Fruit fly (Drosophila melanogaster): ENCODE results near the gene hng2.

hng2 gene

DNA sequence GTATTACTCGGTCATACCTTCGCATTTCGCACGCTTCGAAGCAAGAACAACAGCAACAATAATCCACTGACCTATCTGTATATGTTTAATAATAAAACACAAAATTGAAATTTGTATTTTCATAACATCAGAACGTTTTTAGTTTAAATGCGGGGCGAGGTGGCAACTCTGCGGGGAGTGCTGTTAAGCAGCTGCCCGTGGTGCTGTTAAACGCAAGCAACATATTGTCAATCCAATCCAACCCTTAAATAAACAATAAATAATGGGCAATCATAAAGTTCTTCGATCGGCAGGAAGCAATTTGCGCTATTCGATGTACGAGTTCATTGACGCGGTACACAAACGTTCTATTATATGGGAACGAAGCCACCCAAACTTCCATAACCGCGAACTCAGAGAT, at the start of gene hng2:
hng2 (plus strand) TSS at position 219 of the 400 bp plus-strand sequence.
- TF ChIP-seq h (optimal IDR thresholded peaks at IDR 0.05): no peak
- no peak for TF ChIP-seq Myc (optimal IDR thresholded peaks at IDR 0.05)
- no peak for TF ChIP-seq insv (optimal IDR thresholded peaks at IDR 0.05)
- TF ChIP-seq Sin3A (optimal IDR thresholded peaks at IDR 0.05): no peak
- no peak for TF ChIP-seq psq (optimal IDR thresholded peaks at IDR 0.05)
- TF ChIP-seq ttk (optimal IDR thresholded peaks at IDR 0.05): no peak

DNA sequence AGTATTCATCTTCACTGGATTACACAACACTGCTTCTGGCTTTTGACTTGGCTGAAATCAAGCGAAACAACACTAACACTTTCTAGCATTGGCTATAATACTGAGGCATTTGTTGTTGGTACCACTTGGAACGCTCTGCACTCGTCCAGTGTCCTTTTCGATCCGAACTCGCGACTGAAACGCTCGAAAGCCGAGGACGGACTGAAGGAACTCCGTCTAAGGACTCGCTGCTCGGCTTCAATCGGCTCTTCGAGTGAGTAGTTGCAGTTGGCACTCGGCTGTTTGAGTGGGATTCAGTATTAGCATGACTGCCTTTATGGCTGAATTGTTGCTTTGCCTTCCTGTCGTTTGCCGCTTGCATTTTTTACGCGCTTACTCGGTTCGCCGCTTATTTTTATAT, 38.1 kb upstream of the hng2 start, which contains the start of the genes CG34135 and CG11768:
CG34135 (minus strand) TSS at position 194 of the 400 bp plus-strand sequence.
CG11768 (minus strand) TSS at position 203 of the 400 bp plus-strand sequence.
- TF ChIP-seq insv (optimal IDR thresholded peaks at IDR 0.05): no peak
- TF ChIP-seq Myc (optimal IDR thresholded peaks at IDR 0.05): no peak
- no peak for TF ChIP-seq Sin3A (optimal IDR thresholded peaks at IDR 0.05)
- TF ChIP-seq psq (optimal IDR thresholded peaks at IDR 0.05): no peak
- TF ChIP-seq h (optimal IDR thresholded peaks at IDR 0.05): no peak
- no peak for TF ChIP-seq ttk (optimal IDR thresholded peaks at IDR 0.05)

DNA sequence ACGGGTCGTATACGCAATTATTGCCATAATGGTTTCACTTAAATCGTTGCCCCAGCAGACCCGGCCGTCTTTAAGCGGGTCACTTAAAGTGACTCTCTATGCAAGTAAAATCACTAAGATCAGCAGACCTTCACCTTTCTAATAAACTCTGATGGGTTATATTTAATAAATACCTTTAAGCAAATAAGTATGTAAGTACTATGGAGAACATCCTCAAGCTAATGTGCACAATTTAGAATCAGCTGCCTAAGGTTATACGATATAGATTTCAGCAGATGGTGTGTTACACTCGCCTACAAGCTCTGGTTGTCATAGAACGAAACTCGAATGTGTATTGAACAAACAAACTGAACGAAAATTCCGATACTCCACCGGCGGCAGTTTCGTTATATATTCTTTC, 37.0 kb upstream of the hng2 start, which contains the start of gene CG8236:
CG8236 (plus strand) TSS at position 301 of the 400 bp plus-strand sequence.
- TF ChIP-seq Myc (optimal IDR thresholded peaks at IDR 0.05): no peak

DNA sequence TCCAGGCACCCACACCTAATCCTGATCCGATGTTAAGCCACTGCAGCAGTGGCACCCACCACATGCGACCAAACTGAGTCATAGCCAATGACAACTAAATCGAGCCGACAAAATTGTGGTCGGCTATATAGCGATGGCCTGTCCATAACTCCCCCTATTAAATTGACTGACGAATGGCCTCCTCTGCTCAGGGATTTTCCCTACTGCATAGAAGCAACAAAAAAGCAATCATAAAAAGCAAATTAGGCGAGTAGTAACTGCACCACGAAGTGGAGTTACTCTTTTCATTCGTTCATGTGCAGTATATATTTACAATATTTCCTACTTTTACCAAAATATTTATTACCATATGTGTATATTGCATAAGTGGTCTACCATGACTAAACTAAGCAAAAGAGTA, 33.5 kb upstream of the hng2 start, which contains the start of gene CG13318:
CG13318 (minus strand) TSS at position 101 of the 400 bp plus-strand sequence.
- no peak for TF ChIP-seq psq (optimal IDR thresholded peaks at IDR 0.05)
- TF ChIP-seq insv (optimal IDR thresholded peaks at IDR 0.05): no peak
- TF ChIP-seq ttk (optimal IDR thresholded peaks at IDR 0.05): no peak
- TF ChIP-seq Sin3A (optimal IDR thresholded peaks at IDR 0.05): no peak
- TF ChIP-seq h (optimal IDR thresholded peaks at IDR 0.05): no peak
- TF ChIP-seq Myc (optimal IDR thresholded peaks at IDR 0.05): no peak

DNA sequence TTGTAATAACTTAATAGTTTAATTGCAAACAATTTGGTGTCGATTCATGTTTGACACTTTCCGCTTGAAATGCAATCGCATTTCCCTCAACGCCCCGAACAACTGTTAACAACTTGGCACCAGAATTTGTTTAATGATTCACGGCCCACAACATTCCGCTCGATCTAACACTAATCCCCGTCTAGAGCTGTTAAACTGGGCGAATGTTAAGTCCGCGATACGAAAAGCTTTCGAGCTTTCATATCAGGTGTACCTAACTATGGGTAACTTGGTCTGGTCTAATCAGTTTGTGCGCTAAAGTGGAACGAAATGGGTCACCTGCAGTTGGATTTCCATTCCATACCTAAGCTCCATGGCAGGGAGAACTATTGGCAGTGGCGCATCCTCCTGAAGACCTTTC, 33.0 kb upstream of the hng2 start, which contains the start of gene CG34301:
CG34301 (plus strand) TSS at position 301 of the 400 bp plus-strand sequence.
- TF ChIP-seq insv (optimal IDR thresholded peaks at IDR 0.05) (no peak), ttk (optimal IDR thresholded peaks at IDR 0.05) (no peak), Sin3A (optimal IDR thresholded peaks at IDR 0.05) (no peak), Myc (optimal IDR thresholded peaks at IDR 0.05) (no peak), h (optimal IDR thresholded peaks at IDR 0.05) (no peak), psq (optimal IDR thresholded peaks at IDR 0.05) (no peak)

dm6 chr3R:8779823-8780222, 26.3 kb upstream of the hng2 start, which contains the start of gene CG33191:
TSS of gene CG33191 (minus strand) at chr3R:8779923.
- TF ChIP-seq Sin3A (optimal IDR thresholded peaks at IDR 0.05) (no peak), ttk (optimal IDR thresholded peaks at IDR 0.05) (no peak), psq (optimal IDR thresholded peaks at IDR 0.05) (no peak), h (optimal IDR thresholded peaks at IDR 0.05) (no peak)

- no peak for TF ChIP-seq insv (optimal IDR thresholded peaks at IDR 0.05)
Measured at dm6 chr3R:8780689-8781088, 25.4 kb upstream of the hng2 start, which contains the start of gene CG33189. TSS of gene CG33189 (minus strand) at chr3R:8780789.

- no peak for TF ChIP-seq Myc (optimal IDR thresholded peaks at IDR 0.05)
- no peak for TF ChIP-seq ttk (optimal IDR thresholded peaks at IDR 0.05)
- no peak for TF ChIP-seq psq (optimal IDR thresholded peaks at IDR 0.05)
- TF ChIP-seq insv (optimal IDR thresholded peaks at IDR 0.05): no peak
- no peak for TF ChIP-seq h (optimal IDR thresholded peaks at IDR 0.05)
Measured at dm6 chr3R:8784788-8785187, 21.3 kb upstream of the hng2 start.

dm6 chr3R:8785451-8785850, 20.7 kb upstream of the hng2 start:
- no peak for TF ChIP-seq psq (optimal IDR thresholded peaks at IDR 0.05)
- TF ChIP-seq Sin3A (optimal IDR thresholded peaks at IDR 0.05): no peak
- no peak for TF ChIP-seq h (optimal IDR thresholded peaks at IDR 0.05)
- no peak for TF ChIP-seq ttk (optimal IDR thresholded peaks at IDR 0.05)
- TF ChIP-seq insv (optimal IDR thresholded peaks at IDR 0.05): no peak
- no peak for TF ChIP-seq Myc (optimal IDR thresholded peaks at IDR 0.05)

dm6 chr3R:8787538-8788282, 18.4 kb upstream of the hng2 start:
- TF ChIP-seq psq (optimal IDR thresholded peaks at IDR 0.05) (no peak), h (optimal IDR thresholded peaks at IDR 0.05) (no peak), Sin3A (optimal IDR thresholded peaks at IDR 0.05) (no peak), insv (optimal IDR thresholded peaks at IDR 0.05) (no peak), Myc (optimal IDR thresholded peaks at IDR 0.05) (no peak), ttk (optimal IDR thresholded peaks at IDR 0.05) (no peak)

- TF ChIP-seq Myc (optimal IDR thresholded peaks at IDR 0.05): no peak
- TF ChIP-seq Sin3A (optimal IDR thresholded peaks at IDR 0.05): no peak
- no peak for TF ChIP-seq psq (optimal IDR thresholded peaks at IDR 0.05)
- TF ChIP-seq h (optimal IDR thresholded peaks at IDR 0.05): no peak
- no peak for TF ChIP-seq ttk (optimal IDR thresholded peaks at IDR 0.05)
- no peak for TF ChIP-seq insv (optimal IDR thresholded peaks at IDR 0.05)
Measured at dm6 chr3R:8788722-8789400, 17.3 kb upstream of the hng2 start.

DNA sequence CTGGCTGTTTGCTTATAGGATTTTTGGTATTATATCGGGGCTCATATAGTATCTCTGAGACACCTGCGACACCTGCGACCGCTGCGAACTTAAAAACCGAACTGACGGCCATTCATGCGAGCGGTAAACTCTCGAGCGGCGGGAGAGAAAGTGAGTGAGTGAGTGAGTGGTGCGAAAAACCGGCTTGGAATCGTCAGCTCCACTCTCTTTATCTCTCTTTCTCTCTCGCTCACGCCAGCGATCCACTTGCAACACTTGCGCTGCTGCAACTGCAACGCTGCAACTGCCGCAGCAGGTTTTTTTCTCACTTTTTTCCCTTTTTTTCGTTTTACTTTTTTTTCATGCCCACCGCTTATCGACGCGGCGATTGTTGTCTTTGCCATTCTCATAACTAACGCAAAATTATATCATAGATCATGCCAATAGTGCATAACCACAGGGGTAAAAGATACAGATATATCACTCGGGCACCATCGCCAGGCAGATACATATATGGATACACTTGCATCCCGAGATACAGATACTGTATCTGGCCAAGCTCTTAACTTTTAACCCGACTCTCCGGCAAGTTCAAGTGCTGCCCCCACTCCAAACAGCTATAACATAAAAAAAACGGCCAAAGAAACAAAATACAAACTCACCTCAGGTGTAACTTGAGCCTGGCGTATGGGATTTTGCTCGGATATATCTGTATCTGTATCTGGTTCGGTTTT, 13.5 kb upstream of the hng2 start:
- TF ChIP-seq ttk (optimal IDR thresholded peaks at IDR 0.05): no peak

Data from Kc167 (cell line).